Fruit fly (Drosophila melanogaster): ENCODE measurements around the gene Myo81F.

- TF ChIP-seq Sin3A (optimal IDR thresholded peaks at IDR 0.05): no peak
- no peak for TF ChIP-seq ttk (optimal IDR thresholded peaks at IDR 0.05)
Observed at dm6 chr3R:1212579-1212978, 645.7 kb downstream of the Myo81F start.
